Worm (Caenorhabditis elegans): Measurements from ENCODE around the gene nhr-258.

ce11 chrIV:8027293-8027866 is 17.4 kb upstream of the nhr-258 start:
- TF ChIP-seq pes-1 (GFP tag; IDR thresholded peaks at IDR 0.05) = no peak
- no peak for TF ChIP-seq ceh-13 (GFP tag; optimal IDR thresholded peaks at IDR 0.05)
- no peak for TF ChIP-seq F13C5.2 (tag; optimal IDR thresholded peaks at IDR 0.05)
- TF ChIP-seq tra-4 (tag; optimal IDR thresholded peaks at IDR 0.05) = no peak
- TF ChIP-seq ets-7 (tag; optimal IDR thresholded peaks at IDR 0.05) = no peak
- TF ChIP-seq hmbx-1 (tag; optimal IDR thresholded peaks at IDR 0.05) = no peak
- TF ChIP-seq ama-1 (optimal IDR thresholded peaks at IDR 0.05) = no peak
- no peak for TF ChIP-seq sea-1 (GFP tag; conservative IDR thresholded peaks at IDR 0.05)
